Fruit fly (Drosophila melanogaster) whole organism, embryonic: ENCODE results near the gene GCS2beta.

Experiments used
- Ada2b ChIP-seq: fragments of 200-800 bp; sonication (Bioruptor generic); IDR thresholded peaks from 2 replicates; pipeline ENCODE4 v1.3.6; 2022; ENCODE audit warnings: missing biosample characterization, missing genetic modification characterization
- B-H1 ChIP-seq: fragments of 200-800 bp; sonication (Bioruptor generic); IDR thresholded peaks from 3 replicates; pipeline ENCODE4 v1.3.6; 2022; ENCODE audit warnings: missing biosample characterization, missing genetic modification characterization
- CG10209 ChIP-seq: fragments of 200-800 bp; sonication (Bioruptor generic); optimal IDR thresholded peaks from 3 replicates; lab custom pipeline; 2017; ENCODE audit warnings: missing biosample characterization, mild to moderate bottlenecking, missing genetic modification characterization, missing genetic modification reagents
- CG11504 ChIP-seq: fragments of 200-800 bp; sonication (Bioruptor generic); optimal IDR thresholded peaks from 3 replicates; lab custom pipeline; 2019; ENCODE audit warnings: missing biosample characterization, mild to moderate bottlenecking, missing genetic modification characterization, moderate library complexity
- CG12155 ChIP-seq: fragments of 200-800 bp; sonication (Bioruptor generic); optimal IDR thresholded peaks from 3 replicates; lab custom pipeline; 2016; ENCODE audit warnings: missing biosample characterization, missing genetic modification characterization
- CG1233 ChIP-seq: fragments of 200-800 bp; sonication (Bioruptor generic); optimal IDR thresholded peaks from 4 replicates; lab custom pipeline; 2018; ENCODE audit warnings: missing biosample characterization, mild to moderate bottlenecking, missing genetic modification characterization
- CG15011 ChIP-seq: fragments of 200-800 bp; sonication (Bioruptor generic); optimal IDR thresholded peaks from 3 replicates; lab custom pipeline; 2018; ENCODE audit warnings: missing biosample characterization, mild to moderate bottlenecking, missing genetic modification characterization
- CG16815 ChIP-seq: fragments of 200-800 bp; sonication (Bioruptor generic); optimal IDR thresholded peaks from 3 replicates; lab custom pipeline; 2017; ENCODE audit warnings: missing biosample characterization, mild to moderate bottlenecking, missing genetic modification characterization
- CG17186 ChIP-seq: fragments of 200-800 bp; sonication (Bioruptor generic); optimal IDR thresholded peaks from 3 replicates; lab custom pipeline; 2017; ENCODE audit warnings: missing biosample characterization, missing genetic modification reagents, missing genetic modification characterization
- CG17385 ChIP-seq: fragments of 200-800 bp; sonication (Bioruptor generic); optimal IDR thresholded peaks from 3 replicates; lab custom pipeline; 2018; ENCODE audit warnings: missing biosample characterization, mild to moderate bottlenecking, missing genetic modification characterization
- CG18619 ChIP-seq: fragments of 200-800 bp; sonication (Bioruptor generic); optimal IDR thresholded peaks from 3 replicates; lab custom pipeline; 2017; ENCODE audit warnings: missing biosample characterization, mild to moderate bottlenecking, missing genetic modification characterization
- CG18764 ChIP-seq: fragments of 200-800 bp; sonication (Bioruptor generic); optimal IDR thresholded peaks from 3 replicates; lab custom pipeline; 2016; ENCODE audit warnings: missing biosample characterization, missing genetic modification characterization
- CG4854 ChIP-seq: fragments of 200-800 bp; sonication (Bioruptor generic); optimal IDR thresholded peaks from 2 replicates; lab custom pipeline; 2016; ENCODE audit warnings: missing biosample characterization, missing genetic modification characterization, inconsistent platforms
- CG7556 ChIP-seq: fragments of 200-800 bp; sonication (Bioruptor generic); optimal IDR thresholded peaks from 2 replicates; lab custom pipeline; 2017; ENCODE audit warnings: missing biosample characterization, mild to moderate bottlenecking, missing genetic modification characterization
- CG9876 ChIP-seq: fragments of 200-800 bp; sonication (Bioruptor generic); optimal IDR thresholded peaks from 2 replicates; lab custom pipeline; 2016; ENCODE audit warnings: missing biosample characterization, missing genetic modification characterization
- CTCF ChIP-seq: fragments of 200-800 bp; sonication (Bioruptor generic); optimal IDR thresholded peaks from 2 replicates; lab custom pipeline; 2017; ENCODE audit warnings: missing biosample characterization, mild to moderate bottlenecking, missing genetic modification characterization, moderate library complexity
- E2f2 ChIP-seq: fragments of 200-800 bp; sonication (Bioruptor generic); IDR thresholded peaks from 2 replicates; pipeline ENCODE4 v1.3.6; 2022; ENCODE audit warnings: missing biosample characterization, missing genetic modification characterization
- HLH54F ChIP-seq: fragments of 200-800 bp; sonication (Bioruptor generic); optimal IDR thresholded peaks from 3 replicates; lab custom pipeline; 2016; ENCODE audit warnings: missing biosample characterization, missing genetic modification characterization
- HmgZ ChIP-seq: fragments of 200-800 bp; sonication (Bioruptor generic); optimal IDR thresholded peaks from 2 replicates; lab custom pipeline; 2018; ENCODE audit warnings: missing biosample characterization, mild to moderate bottlenecking, missing genetic modification characterization
- Hr3 ChIP-seq: fragments of 200-800 bp; sonication (Bioruptor generic); optimal IDR thresholded peaks from 3 replicates; lab custom pipeline; 2016; ENCODE audit warnings: missing biosample characterization, missing genetic modification characterization
- Hr78 ChIP-seq, 2 experiments: fragments of 200-800 bp in 1 of 2; fragments of >200 bp in 1 of 2; sonication (Bioruptor generic) in 1 of 2; optimal IDR thresholded peaks; 2 replicates each; lab custom pipeline; 2017 to 2019; ENCODE audit warnings: missing biosample characterization in 2 of 2, missing genetic modification characterization in 2 of 2, mild to moderate bottlenecking in 1 of 2, moderate library complexity in 1 of 2
- MTF-1 ChIP-seq: fragments of 200-800 bp; sonication (Bioruptor generic); optimal IDR thresholded peaks from 2 replicates; lab custom pipeline; 2018; ENCODE audit warnings: missing biosample characterization, mild to moderate bottlenecking, missing genetic modification characterization, borderline replicate concordance
- Mes4 ChIP-seq: fragments of 200-800 bp; sonication (Bioruptor generic); optimal IDR thresholded peaks from 2 replicates; lab custom pipeline; 2016; ENCODE audit warnings: missing biosample characterization, missing genetic modification characterization
- Scr ChIP-seq: fragments of 200-800 bp; sonication (Bioruptor generic); IDR thresholded peaks from 2 replicates; pipeline ENCODE4 v1.3.6; 2022; ENCODE audit warnings: missing biosample characterization, missing genetic modification characterization; ENCODE audit not compliant: partially characterized antibody
- Vsx1 ChIP-seq: fragments of 200-800 bp; sonication (Bioruptor generic); optimal IDR thresholded peaks from 2 replicates; lab custom pipeline; 2017; ENCODE audit warnings: missing biosample characterization, mild to moderate bottlenecking, missing genetic modification characterization, missing genetic modification reagents
- ato ChIP-seq: fragments of 200-800 bp; sonication (Bioruptor generic); IDR thresholded peaks from 2 replicates; pipeline ENCODE4 v1.3.6; 2022; ENCODE audit warnings: missing biosample characterization, missing genetic modification characterization; ENCODE audit not compliant: partially characterized antibody
- btn ChIP-seq: fragments of 200-800 bp; sonication (Bioruptor generic); optimal IDR thresholded peaks from 2 replicates; lab custom pipeline; 2016; ENCODE audit warnings: missing biosample characterization, missing genetic modification characterization
- ci ChIP-seq: fragments of 200-800 bp; sonication (Bioruptor generic); IDR thresholded peaks from 3 replicates; pipeline ENCODE4 v1.3.6; 2022; ENCODE audit warnings: missing biosample characterization, missing genetic modification characterization
- corto ChIP-seq: fragments of 200-800 bp; sonication (Bioruptor generic); optimal IDR thresholded peaks from 2 replicates; lab custom pipeline; 2016; ENCODE audit warnings: missing biosample characterization, mild to moderate bottlenecking, missing genetic modification characterization, moderate library complexity
- dmrt11E ChIP-seq: fragments of 200-800 bp; sonication (Bioruptor generic); optimal IDR thresholded peaks from 3 replicates; lab custom pipeline; 2018; ENCODE audit warnings: missing biosample characterization, mild to moderate bottlenecking, missing genetic modification characterization, moderate library complexity
- gro ChIP-seq: fragments of 200-800 bp; sonication (Bioruptor generic); optimal IDR thresholded peaks from 2 replicates; lab custom pipeline; 2016; ENCODE audit warnings: missing biosample characterization, missing genetic modification characterization
- gsb-n ChIP-seq: fragments of 200-800 bp; sonication (Bioruptor generic); optimal IDR thresholded peaks from 3 replicates; lab custom pipeline; 2018; ENCODE audit warnings: missing biosample characterization, mild to moderate bottlenecking, missing genetic modification characterization
- jigr1 ChIP-seq: fragments of 200-800 bp; sonication (Bioruptor generic); IDR thresholded peaks from 3 replicates; pipeline ENCODE4 v1.3.6; 2022; ENCODE audit warnings: missing biosample characterization, missing genetic modification characterization
- lbe ChIP-seq: fragments of 200-800 bp; sonication (Bioruptor generic); optimal IDR thresholded peaks from 2 replicates; lab custom pipeline; 2016; ENCODE audit warnings: missing biosample characterization, mild to moderate bottlenecking, missing genetic modification characterization
- run ChIP-seq: fragments of 200-800 bp; sonication (Bioruptor generic); optimal IDR thresholded peaks from 3 replicates; lab custom pipeline; 2018; ENCODE audit warnings: missing biosample characterization, mild to moderate bottlenecking, missing genetic modification characterization
- salm ChIP-seq: fragments of 200-800 bp; sonication (Bioruptor generic); optimal IDR thresholded peaks from 2 replicates; lab custom pipeline; 2018; ENCODE audit warnings: missing biosample characterization, mild to moderate bottlenecking, missing genetic modification characterization
- sens ChIP-seq: fragments of 200-800 bp; sonication (Bioruptor generic); peaks from one replicate; lab custom pipeline; 2016; ENCODE audit warnings: missing biosample characterization, missing genetic modification characterization
- slbo ChIP-seq: fragments of 200-800 bp; sonication (Bioruptor generic); IDR thresholded peaks from 2 replicates; pipeline ENCODE4 v1.3.6; 2022; ENCODE audit warnings: missing biosample characterization, missing genetic modification characterization
- slou ChIP-seq: fragments of 200-800 bp; sonication (Bioruptor generic); optimal IDR thresholded peaks from 3 replicates; lab custom pipeline; 2016; ENCODE audit warnings: missing biosample characterization, missing genetic modification characterization
- sna ChIP-seq: fragments of 200-800 bp; sonication (Bioruptor generic); IDR thresholded peaks from 2 replicates; pipeline ENCODE4 v1.3.6; 2022; ENCODE audit warnings: missing biosample characterization, missing genetic modification characterization; ENCODE audit not compliant: partially characterized antibody
- sqz ChIP-seq: fragments of 200-800 bp; sonication (Bioruptor generic); optimal IDR thresholded peaks from 3 replicates; lab custom pipeline; 2018; ENCODE audit warnings: missing biosample characterization, mild to moderate bottlenecking, missing genetic modification characterization
- sug ChIP-seq: fragments of 200-800 bp; optimal IDR thresholded peaks from 2 replicates; lab custom pipeline; 2019; ENCODE audit warnings: missing biosample characterization, mild to moderate bottlenecking, missing genetic modification characterization, moderate library complexity
- tap ChIP-seq: fragments of 200-800 bp; optimal IDR thresholded peaks from 3 replicates; lab custom pipeline; 2019; ENCODE audit warnings: missing biosample characterization, mild to moderate bottlenecking, missing genetic modification characterization, moderate library complexity
- tgo ChIP-seq: fragments of 200-800 bp; sonication (Bioruptor generic); IDR thresholded peaks from 3 replicates; pipeline ENCODE4 v1.3.6; 2022; ENCODE audit warnings: missing biosample characterization, missing genetic modification characterization
- trem ChIP-seq: fragments of 200-800 bp; optimal IDR thresholded peaks from 3 replicates; lab custom pipeline; 2019; ENCODE audit warnings: missing biosample characterization, mild to moderate bottlenecking, missing genetic modification characterization, moderate library complexity
- yki ChIP-seq: fragments of >200 bp; optimal IDR thresholded peaks from 3 replicates; lab custom pipeline; 2018

The GCS2beta gene

dm6 chr2L:17492680-17493079 is 8.6 kb upstream of the GCS2beta start:
- TF ChIP-seq sqz (no peak), run (no peak), gsb-n (tag; lab: Kevin White, UChicago) (no peak), tap (tag; lab: Kevin White, UChicago) (no peak), CG12155 (GFP tag; lab: Kevin White, UChicago) (no peak), btn (no peak), CG18764 (GFP tag; lab: Kevin White, UChicago) (no peak), salm (tag; lab: Kevin White, UChicago) (no peak), Vsx1 (GFP tag; lab: Kevin White, UChicago) (no peak), sna (GFP tag; lab: Robert Waterston, UW) (no peak), Hr78 (GFP tag; optimal IDR thresholded peaks at IDR 0.05; lab: Kevin White, UChicago) (no peak), Hr3 (GFP tag; lab: Kevin White, UChicago) (no peak), sug (tag; lab: Kevin White, UChicago) (no peak), HmgZ (no peak), B-H1 (GFP tag; lab: Robert Waterston, UW) (no peak), lbe (no peak)

- TF ChIP-seq Mes4 (GFP tag; lab: Kevin White, UChicago) (no peak), CTCF (no peak), CG1233 (GFP tag; lab: Kevin White, UChicago) (no peak), gro (no peak), Ada2b (GFP tag; lab: Robert Waterston, UW) (no peak), ato (GFP tag; lab: Robert Waterston, UW) (no peak), yki (lab: Kevin White, UChicago) (no peak), CG11504 (tag; lab: Kevin White, UChicago) (no peak)
Measured at dm6 chr2L:17486264-17486663, 2.2 kb upstream of the GCS2beta start, which contains the start of gene CG43220. CG43220 (plus strand) TSS chr2L:17486564.

- TF ChIP-seq corto (GFP tag; lab: Kevin White, UChicago) (no peak), slbo (GFP tag; lab: Robert Waterston, UW) (no peak), yki (lab: Kevin White, UChicago) (no peak), CG10209 (GFP tag; lab: Kevin White, UChicago) (no peak), sens (GFP tag; lab: Kevin White, UChicago) (peak; percentile 4)
- TF ChIP-seq, all 482 proteins: peak for 1
Measured at dm6 chr2L:17485457-17485856, 1.4 kb upstream of the GCS2beta start, which contains the start of the genes CG43221 and CG43645. CG43221 (plus strand) TSS chr2L:17485757. CG43645 (plus strand) TSS chr2L:17485757.

- TF ChIP-seq ci (GFP tag; lab: Robert Waterston, UW) (peak; percentile 99), btn (peak; percentile 30), HLH54F (GFP tag; lab: Kevin White, UChicago) (peak; percentile 92), ato (GFP tag; lab: Robert Waterston, UW) (peak; percentile 42; the same call in 1 of the 2 replicates), slou (GFP tag; lab: Kevin White, UChicago) (peak; percentile 97), CG16815 (peak; percentile 98), CG4854 (GFP tag; lab: Kevin White, UChicago) (peak; percentile 89), trem (tag; lab: Kevin White, UChicago) (peak; percentile 95), CG18619 (GFP tag; lab: Kevin White, UChicago) (peak; percentile 97), CG17186 (peak; percentile 91), MTF-1 (GFP tag; lab: Kevin White, UChicago) (peak; percentile 95), E2f2 (peak; percentile 90), CG9876 (GFP tag; lab: Kevin White, UChicago) (peak; percentile 60), CG7556 (GFP tag; lab: Kevin White, UChicago) (peak; percentile 97), dmrt11E (tag; lab: Kevin White, UChicago) (peak; percentile 98), CG15011 (peak; percentile 94), CG17385 (GFP tag; lab: Kevin White, UChicago) (peak; percentile 96), tgo (GFP tag; lab: Robert Waterston, UW) (peak; percentile 99), Scr (GFP tag; lab: Robert Waterston, UW) (peak; percentile 62), jigr1 (GFP tag; lab: Robert Waterston, UW) (peak; percentile 96)
Measured at dm6 chr2L:17480943-17481580, 3.0 kb downstream of the GCS2beta start, which contains the start of the genes fws and Lamtor3. fws (minus strand) TSS chr2L:17481029. Lamtor3 (plus strand) TSS chr2L:17481231.
